Fruit fly (Drosophila melanogaster): Measurements from ENCODE around the gene ATPsynE.
A peak's percentile ranks its signal among the peaks of the same experiment; 100 is the strongest.

Gene ATPsynE

dm6 chr3R:14370199-14370933 lies 43.6 kb downstream of the ATPsynE start (continued):
- TF ChIP-seq Dfd (GFP tag; optimal IDR thresholded peaks at IDR 0.05) (no peak), CG4707 (GFP tag; optimal IDR thresholded peaks at IDR 0.05) (peak; percentile 44), Lhr (GFP tag; optimal IDR thresholded peaks at IDR 0.05) (peak; percentile 22), CG9609 (GFP tag; optimal IDR thresholded peaks at IDR 0.05) (peak; percentile 68), Hand (GFP tag; optimal IDR thresholded peaks at IDR 0.05) (peak; percentile 43), Dip2 (GFP tag; IDR thresholded peaks at IDR 0.05) (no peak), tin (GFP tag; optimal IDR thresholded peaks at IDR 0.05) (peak; percentile 67), CG14441 (GFP tag; IDR thresholded peaks at IDR 0.05) (peak; percentile 86), E2f2 (GFP tag; IDR thresholded peaks at IDR 0.05) (peak; percentile 58; the same call in 1 of the 2 replicates), rib (GFP tag; IDR thresholded peaks at IDR 0.05) (no peak), ATbp (GFP tag; optimal IDR thresholded peaks at IDR 0.05) (peak; percentile 79), NFAT (GFP tag; IDR thresholded peaks at IDR 0.05) (0 out of 2 replicates have a peak, but pooled peaks have one; percentile 37), CG18619 (GFP tag; optimal IDR thresholded peaks at IDR 0.05) (peak; percentile 71), CG8478 (optimal IDR thresholded peaks at IDR 0.05) (no peak), onecut (GFP tag; IDR thresholded peaks at IDR 0.05) (no peak; the same call in none of the 2 replicates), CG6689 (GFP tag; IDR thresholded peaks at IDR 0.05) (peak; percentile 86), CG15011 (GFP tag; optimal IDR thresholded peaks at IDR 0.05) (peak; percentile 14), CG12155 (GFP tag; optimal IDR thresholded peaks at IDR 0.05) (peak; percentile 70), CG10431 (GFP tag; optimal IDR thresholded peaks at IDR 0.05) (no peak), disco-r (GFP tag; optimal IDR thresholded peaks at IDR 0.05) (peak; percentile 27), CG12236 (GFP tag; optimal IDR thresholded peaks at IDR 0.05) (peak; percentile 22), sisA (GFP tag; IDR thresholded peaks at IDR 0.05) (peak; percentile 85), CG10267 (tag; optimal IDR thresholded peaks at IDR 0.05) (peak; percentile 51), tio (GFP tag; optimal IDR thresholded peaks at IDR 0.05) (peak; percentile 74), fu2 (GFP tag; optimal IDR thresholded peaks at IDR 0.05) (peak; percentile 59), esg (GFP tag; conservative IDR thresholded peaks at IDR 0.05) (peak; percentile 79), odd (GFP tag; optimal IDR thresholded peaks at IDR 0.05) (peak; percentile 45), CG15514 (GFP tag; optimal IDR thresholded peaks at IDR 0.05) (peak; percentile 48), Camta (GFP tag; optimal IDR thresholded peaks at IDR 0.05) (peak; percentile 81), Atf-2 (GFP tag; optimal IDR thresholded peaks at IDR 0.05) (peak; percentile 58), bcd (GFP tag; optimal IDR thresholded peaks at IDR 0.05) (peak; percentile 62), croc (GFP tag; conservative IDR thresholded peaks at IDR 0.05) (peak; percentile 74), CG30020 (tag; optimal IDR thresholded peaks at IDR 0.05) (no peak), mld (GFP tag; IDR thresholded peaks at IDR 0.05; ENCODE audit: partially characterized antibody) (no peak), CG6854 (GFP tag; optimal IDR thresholded peaks at IDR 0.05) (peak; percentile 15), hth (optimal IDR thresholded peaks at IDR 0.05) (no peak), CG2889 (GFP tag; IDR thresholded peaks at IDR 0.05) (peak; percentile 75; the same call in 2 of the 3 replicates), Max (GFP tag; optimal IDR thresholded peaks at IDR 0.05) (peak; percentile 25), CG34224 (GFP tag; IDR thresholded peaks at IDR 0.05; ENCODE audit: partially characterized antibody) (0 out of 3 replicates have a peak, but pooled peaks have one; percentile 6), chinmo (GFP tag; IDR thresholded peaks at IDR 0.05; ENCODE audit: partially characterized antibody) (peak; percentile 82; the same call in 1 of the 4 replicates), BtbVII (GFP tag; optimal IDR thresholded peaks at IDR 0.05) (peak; percentile 27), Stat92E (GFP tag; optimal IDR thresholded peaks at IDR 0.05) (no peak), ewg (GFP tag; optimal IDR thresholded peaks at IDR 0.05) (peak; percentile 69), otp (GFP tag; IDR thresholded peaks at IDR 0.05) (peak; percentile 75; the same call in 1 of the 3 replicates), maf-S (GFP tag; optimal IDR thresholded peaks at IDR 0.05) (peak; percentile 59), lab (GFP tag; optimal IDR thresholded peaks at IDR 0.05) (peak; percentile 73), klu (GFP tag; IDR thresholded peaks at IDR 0.05) (0 out of 2 replicates have a peak, but pooled peaks have one; percentile 17), cad (GFP tag; optimal IDR thresholded peaks at IDR 0.05) (peak; percentile 65), CG31224 (GFP tag; IDR thresholded peaks at IDR 0.05) (peak; percentile 34; the same call in 1 of the 2 replicates)
